Fruit fly (Drosophila melanogaster): ENCODE measurements around the gene CG15820.

The CG15820 gene

DNA sequence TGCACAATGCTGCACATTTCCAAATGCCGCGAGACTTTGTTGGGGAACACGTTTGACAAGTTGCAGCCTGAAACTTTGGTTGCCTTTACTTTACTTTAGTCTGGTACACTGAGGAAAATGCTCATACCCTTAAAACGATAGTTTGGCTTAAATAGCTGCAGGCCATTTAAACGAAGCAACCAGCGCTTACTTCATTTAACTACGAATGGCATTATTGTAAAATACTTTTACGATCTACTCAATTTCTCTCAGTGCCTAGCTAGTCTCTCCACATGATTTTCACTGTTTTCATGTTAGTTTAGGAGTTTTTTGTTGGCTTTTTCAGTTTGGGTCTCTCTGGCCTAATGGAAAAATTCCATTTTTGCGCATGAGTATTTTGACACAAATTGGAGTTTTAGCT lies 12.1 kb downstream of the CG15820 start (continued):
- TF ChIP-seq pum (GFP tag; optimal IDR thresholded peaks at IDR 0.05) (peak; percentile 70), CG15073 (GFP tag; optimal IDR thresholded peaks at IDR 0.05) (no peak), ro (GFP tag; IDR thresholded peaks at IDR 0.05) (peak; percentile 27; the same call in 1 of the 2 replicates), CG2129 (GFP tag; IDR thresholded peaks at IDR 0.05; ENCODE audit: partially characterized antibody) (no peak), Hsf (GFP tag; optimal IDR thresholded peaks at IDR 0.05) (peak; percentile 62), Lim3 (GFP tag; IDR thresholded peaks at IDR 0.05) (peak; percentile 70), CG10147 (GFP tag; optimal IDR thresholded peaks at IDR 0.05) (peak; percentile 55), org-1 (GFP tag; optimal IDR thresholded peaks at IDR 0.05) (peak; percentile 37), Atf-2 (GFP tag; optimal IDR thresholded peaks at IDR 0.05) (peak; percentile 30), CG15514 (GFP tag; optimal IDR thresholded peaks at IDR 0.05) (peak; percentile 30), CTCF (GFP tag; optimal IDR thresholded peaks at IDR 0.05) (peak; percentile 26), btn (GFP tag; optimal IDR thresholded peaks at IDR 0.05) (peak; percentile 83), mam (GFP tag; optimal IDR thresholded peaks at IDR 0.05) (peak; percentile 62), CG15601 (tag; optimal IDR thresholded peaks at IDR 0.05) (peak; percentile 72), CG10979 (tag; optimal IDR thresholded peaks at IDR 0.05) (peak; percentile 84), CG10267 (tag; optimal IDR thresholded peaks at IDR 0.05) (peak; percentile 56), CG8924 (tag; optimal IDR thresholded peaks at IDR 0.05) (peak; percentile 63), Antp (GFP tag; optimal IDR thresholded peaks at IDR 0.05) (peak; percentile 66), Sox102F (GFP tag; optimal IDR thresholded peaks at IDR 0.05) (peak; percentile 83), Poxn (GFP tag; IDR thresholded peaks at IDR 0.05) (no peak), CG14710 (tag; optimal IDR thresholded peaks at IDR 0.05) (peak; percentile 73), CG13296 (GFP tag; optimal IDR thresholded peaks at IDR 0.05) (peak; percentile 23), Xrp1 (GFP tag; IDR thresholded peaks at IDR 0.05) (peak; percentile 88), CG15011 (GFP tag; optimal IDR thresholded peaks at IDR 0.05) (peak; percentile 8), repo (GFP tag; optimal IDR thresholded peaks at IDR 0.05) (peak; percentile 80), CG18011 (GFP tag; optimal IDR thresholded peaks at IDR 0.05) (no peak), slou (GFP tag; optimal IDR thresholded peaks at IDR 0.05) (no peak), CG4617 (GFP tag; optimal IDR thresholded peaks at IDR 0.05; ENCODE audit: borderline replicate concordance) (no peak), CG1233 (GFP tag; optimal IDR thresholded peaks at IDR 0.05) (peak; percentile 69), CG7745 (tag; optimal IDR thresholded peaks at IDR 0.05) (no peak), Taf1 (GFP tag; IDR thresholded peaks at IDR 0.05) (no peak), twi (tag; optimal IDR thresholded peaks at IDR 0.05) (peak; percentile 16), luna (GFP tag; optimal IDR thresholded peaks at IDR 0.05) (no peak), jigr1 (GFP tag; IDR thresholded peaks at IDR 0.05) (peak; percentile 73; the same call in 2 of the 3 replicates), nom (GFP tag; optimal IDR thresholded peaks at IDR 0.05) (peak; percentile 43), CG6175 (GFP tag; IDR thresholded peaks at IDR 0.05) (peak; percentile 39; the same call in 1 of the 3 replicates), exex (tag; optimal IDR thresholded peaks at IDR 0.05) (no peak), ham (GFP tag; IDR thresholded peaks at IDR 0.05) (no peak), CG1603 (tag; optimal IDR thresholded peaks at IDR 0.05) (peak; percentile 82), Mad (GFP tag; optimal IDR thresholded peaks at IDR 0.05) (no peak), h (optimal IDR thresholded peaks at IDR 0.05) (no peak), YL-1 (GFP tag; optimal IDR thresholded peaks at IDR 0.05) (no peak), CG9797 (GFP tag; optimal IDR thresholded peaks at IDR 0.05) (no peak), Hr78 (GFP tag; optimal IDR thresholded peaks at IDR 0.05) (peak in 1 of 2 experiments; percentile 60), NC2α (GFP tag; optimal IDR thresholded peaks at IDR 0.05) (peak; percentile 7), Hr51 (GFP tag; optimal IDR thresholded peaks at IDR 0.05) (peak in 1 of 2 experiments; percentile 79), Abd-B (GFP tag; optimal IDR thresholded peaks at IDR 0.05) (peak; percentile 17), CG11560 (tag; IDR thresholded peaks at IDR 0.05) (peak; percentile 54; the same call in 2 of the 3 replicates), Lpt (GFP tag; optimal IDR thresholded peaks at IDR 0.05) (no peak), Tbp (GFP tag; optimal IDR thresholded peaks at IDR 0.05) (no peak), zfh1 (GFP tag; IDR thresholded peaks at IDR 0.05) (peak; percentile 87)

All from whole organism, embryonic.